Worm (Caenorhabditis elegans) whole organism, L1 larva: ENCODE data around the gene hot-1.

Experiments
- F16B12.6 ChIP-seq: fragments of 150-350 bp; optimal IDR thresholded peaks from 2 replicates; lab custom pipeline; 2014; ENCODE audit warnings: missing biosample characterization, missing genetic modification characterization
- aly-2 ChIP-seq: fragments of 150-350 bp; optimal IDR thresholded peaks from 2 replicates; lab custom pipeline; 2014; ENCODE audit warnings: missing biosample characterization, missing genetic modification characterization
- blmp-1 ChIP-seq: fragments of 150-350 bp; optimal IDR thresholded peaks from 2 replicates; lab custom pipeline; 2014; ENCODE audit warnings: missing biosample characterization, missing genetic modification characterization
- ceh-90 ChIP-seq: sonication (generic microtip); optimal IDR thresholded peaks from 2 replicates; lab custom pipeline; 2016; ENCODE audit warnings: missing genetic modification characterization, missing compliant biosample characterization
- ces-1 ChIP-seq: fragments of 150-350 bp; optimal IDR thresholded peaks from 2 replicates; lab custom pipeline; 2014; ENCODE audit warnings: missing biosample characterization, missing genetic modification reagents, missing genetic modification characterization
- efl-1 ChIP-seq, 4 experiments: fragments of 150-350 bp; optimal IDR thresholded peaks in 3 of 4; peaks in 1 of 4; 1 replicate in 1 of 4; 2 replicates in 3 of 4; lab custom pipeline; 2014; ENCODE audit warnings: missing biosample characterization in 2 of 4, missing genetic modification characterization in 2 of 4, missing genetic modification reagents in 2 of 4
- efl-3 ChIP-seq: fragments of 200-800 bp; sonication (Bioruptor generic); optimal IDR thresholded peaks from 2 replicates; lab custom pipeline; 2018; ENCODE audit warnings: mild to moderate bottlenecking, missing genetic modification characterization, missing compliant biosample characterization
- elt-3 ChIP-seq, 6 experiments: fragments of 150-350 bp in 1 of 6; sonication (generic microtip); optimal IDR thresholded peaks; 2 replicates each; lab custom pipeline; 2017 to 2018; ENCODE audit warnings: missing biosample characterization in 6 of 6, missing genetic modification characterization in 6 of 6, inconsistent platforms in 1 of 6
- ets-5 ChIP-seq: fragments of 200-800 bp; sonication (Bioruptor generic); IDR thresholded peaks from 2 replicates; pipeline ENCODE4 v1.3.6; 2022; ENCODE audit warnings: missing genetic modification characterization, missing compliant biosample characterization
- grh-1 ChIP-seq: fragments of 200-800 bp; sonication (Bioruptor generic); IDR thresholded peaks from 2 replicates; pipeline ENCODE4 v1.3.6; 2022; ENCODE audit warnings: missing genetic modification reagents, missing genetic modification characterization, missing compliant biosample characterization
- hlh-17 ChIP-seq: fragments of 200-800 bp; sonication (Bioruptor generic); optimal IDR thresholded peaks from 2 replicates; lab custom pipeline; 2018; ENCODE audit warnings: missing genetic modification characterization, mild to moderate bottlenecking, missing compliant biosample characterization, moderate library complexity, borderline replicate concordance
- jun-1 ChIP-seq: fragments of 150-350 bp; optimal IDR thresholded peaks from 2 replicates; lab custom pipeline; 2014; ENCODE audit warnings: missing biosample characterization, missing genetic modification reagents, missing genetic modification characterization
- lin-13 ChIP-seq: fragments of 150-350 bp; optimal IDR thresholded peaks from 2 replicates; lab custom pipeline; 2014; ENCODE audit warnings: missing biosample characterization, missing genetic modification reagents, missing genetic modification characterization
- lin-14 ChIP-seq: fragments of 200-800 bp; sonication (Bioruptor generic); optimal IDR thresholded peaks from 2 replicates; lab custom pipeline; 2018; ENCODE audit warnings: mild to moderate bottlenecking, missing genetic modification characterization, moderate library complexity, missing compliant biosample characterization
- lin-15B ChIP-seq: fragments of 150-350 bp; sonication (generic microtip); optimal IDR thresholded peaks from 3 replicates; lab custom pipeline; 2014; ENCODE audit warnings: missing biosample characterization, missing genetic modification characterization
- lin-35 ChIP-seq, 2 experiments: fragments of 150-350 bp; optimal IDR thresholded peaks; 2 replicates each; lab custom pipeline; 2014; ENCODE audit warnings: missing biosample characterization in 2 of 2, missing genetic modification characterization in 2 of 2, missing genetic modification reagents in 2 of 2
- lin-39 ChIP-seq: fragments of 150-350 bp; optimal IDR thresholded peaks from 2 replicates; lab custom pipeline; 2014; ENCODE audit warnings: missing biosample characterization, missing genetic modification reagents, missing genetic modification characterization
- lsy-2 ChIP-seq, 2 experiments: fragments of 150-350 bp; optimal IDR thresholded peaks; 2 replicates each; lab custom pipeline; 2014; ENCODE audit warnings: missing biosample characterization in 2 of 2, missing genetic modification characterization in 2 of 2
- mdl-1 ChIP-seq, 2 experiments: fragments of 150-350 bp; optimal IDR thresholded peaks; 2 replicates each; lab custom pipeline; 2014 to 2017; ENCODE audit warnings: missing biosample characterization in 2 of 2, missing genetic modification characterization in 2 of 2, inconsistent platforms in 1 of 2
- mef-2 ChIP-seq: fragments of 150-350 bp; optimal IDR thresholded peaks from 2 replicates; lab custom pipeline; 2014; ENCODE audit warnings: missing biosample characterization, missing genetic modification characterization
- nhr-11 ChIP-seq: fragments of 150-350 bp; optimal IDR thresholded peaks from 2 replicates; lab custom pipeline; 2014; ENCODE audit warnings: missing biosample characterization, missing genetic modification characterization
- nhr-19 ChIP-seq: fragments of 200-800 bp; sonication (Bioruptor generic); conservative IDR thresholded peaks from 2 replicates; pipeline ENCODE4 v1.3.6; 2022; ENCODE audit warnings: missing genetic modification characterization, missing compliant biosample characterization
- nhr-20 ChIP-seq: sonication (generic microtip); optimal IDR thresholded peaks from 2 replicates; lab custom pipeline; 2016; ENCODE audit warnings: mild to moderate bottlenecking, missing genetic modification characterization, missing compliant biosample characterization
- nhr-237 ChIP-seq: fragments of 150-350 bp; optimal IDR thresholded peaks from 2 replicates; lab custom pipeline; 2014; ENCODE audit warnings: missing biosample characterization, missing genetic modification characterization
- nhr-47 ChIP-seq: sonication (generic microtip); optimal IDR thresholded peaks from 2 replicates; lab custom pipeline; 2016; ENCODE audit warnings: mild to moderate bottlenecking, missing genetic modification characterization, moderate library complexity, missing compliant biosample characterization
- nhr-71 ChIP-seq: sonication (generic microtip); optimal IDR thresholded peaks from 2 replicates; lab custom pipeline; 2016; ENCODE audit warnings: mild to moderate bottlenecking, missing genetic modification characterization, moderate library complexity, missing compliant biosample characterization
- nhr-76 ChIP-seq: sonication (generic microtip); optimal IDR thresholded peaks from 2 replicates; lab custom pipeline; 2017; ENCODE audit warnings: missing biosample characterization, missing genetic modification characterization
- nhr-85 ChIP-seq: sonication (generic microtip); peaks from one replicate; lab custom pipeline; 2016; ENCODE audit warnings: missing genetic modification characterization, inconsistent platforms, missing compliant biosample characterization
- nhr-90 ChIP-seq: sonication (generic microtip); optimal IDR thresholded peaks from 2 replicates; lab custom pipeline; 2016; ENCODE audit warnings: mild to moderate bottlenecking, missing genetic modification characterization, missing compliant biosample characterization; ENCODE audit not compliant: poor library complexity
- skn-1 ChIP-seq: fragments of 150-350 bp; optimal IDR thresholded peaks from 2 replicates; lab custom pipeline; 2014; ENCODE audit warnings: missing biosample characterization, missing genetic modification characterization
- snu-23 ChIP-seq: sonication (generic microtip); optimal IDR thresholded peaks from 2 replicates; lab custom pipeline; 2016; ENCODE audit warnings: missing genetic modification characterization, missing compliant biosample characterization
- sup-37 ChIP-seq: fragments of 200-800 bp; sonication (Bioruptor generic); optimal IDR thresholded peaks from 2 replicates; lab custom pipeline; 2018; ENCODE audit warnings: mild to moderate bottlenecking, missing genetic modification characterization, missing compliant biosample characterization
- tbx-2 ChIP-seq: sonication (generic microtip); optimal IDR thresholded peaks from 2 replicates; lab custom pipeline; 2016; ENCODE audit warnings: missing genetic modification characterization, missing compliant biosample characterization
- vab-15 ChIP-seq: sonication (generic microtip); optimal IDR thresholded peaks from 2 replicates; lab custom pipeline; 2017; ENCODE audit warnings: missing genotype, mild to moderate bottlenecking, missing genetic modification characterization, missing compliant biosample characterization
- xbp-1 ChIP-seq: sonication (generic microtip); optimal IDR thresholded peaks from 2 replicates; lab custom pipeline; 2016; ENCODE audit warnings: missing genetic modification characterization, missing compliant biosample characterization
- zip-4 ChIP-seq: fragments of 200-800 bp; sonication (Bioruptor generic); optimal IDR thresholded peaks from 2 replicates; lab custom pipeline; 2018; ENCODE audit warnings: mild to moderate bottlenecking, missing genetic modification characterization, moderate library complexity, missing compliant biosample characterization

hot-1 gene

DNA sequence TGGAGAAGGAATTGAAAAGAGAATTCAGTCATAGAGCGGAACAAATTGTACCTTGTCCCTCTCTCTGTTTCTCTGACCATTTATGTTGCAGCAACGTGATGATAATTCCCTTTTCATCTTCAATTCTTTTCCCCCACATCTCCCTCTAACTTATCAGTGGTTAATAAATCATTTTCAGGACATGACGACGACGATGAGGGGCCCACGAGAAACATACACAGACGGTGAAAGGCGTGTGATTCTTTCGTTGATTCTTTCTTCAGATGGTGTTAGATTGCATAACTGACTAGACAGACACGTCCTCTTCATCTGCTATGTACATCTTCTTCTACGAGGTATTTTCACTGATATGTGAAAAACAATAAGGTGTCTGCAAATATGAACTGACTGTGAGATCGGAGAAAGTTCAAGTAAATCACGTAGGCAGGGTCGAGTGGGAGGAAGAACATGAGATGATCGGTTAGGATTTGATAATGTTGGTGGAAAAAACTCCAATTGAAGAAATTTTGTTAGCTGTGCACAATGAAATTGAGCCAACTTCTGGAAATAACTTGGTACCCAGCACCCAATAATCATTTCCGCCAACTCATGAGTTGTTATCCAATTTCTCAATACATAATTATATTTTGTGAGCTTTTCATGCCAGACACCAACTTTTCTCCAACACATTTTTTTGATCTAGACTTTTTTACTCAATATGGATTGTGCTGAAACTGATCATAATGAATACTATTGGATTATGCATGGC lies 39.8 kb downstream of the hot-1 start, which contains the start of gene srh-17:
Gene srh-17 (plus strand): TSS at position 698 of the 748 bp plus-strand sequence.
- TF ChIP-seq elt-3 (tag; optimal IDR thresholded peaks at IDR 0.05; lab: Kevin White, UChicago) (peak in 5 of 6 experiments; percentile 21 to 95 (median 72)), nhr-47 (tag; lab: Kevin White, UChicago) (peak; percentile 49), lin-35 (GFP tag; optimal IDR thresholded peaks at IDR 0.05; lab: Kevin White, UChicago) (peak in 1 of 2 experiments; percentile 74), lin-14 (peak; percentile 75), blmp-1 (peak; percentile 91), nhr-11 (tag; lab: Kevin White, UChicago) (no peak), snu-23 (GFP tag; lab: Kevin White, UChicago) (peak; percentile 64), nhr-71 (peak; percentile 77), lin-15B (no peak), nhr-237 (tag; lab: Kevin White, UChicago) (no peak), aly-2 (tag; lab: Kevin White, UChicago) (no peak), lin-13 (no peak), nhr-90 (tag; lab: Kevin White, UChicago) (peak; percentile 73), xbp-1 (tag; lab: Kevin White, UChicago) (no peak), mdl-1 (tag; optimal IDR thresholded peaks at IDR 0.05; lab: Kevin White, UChicago) (peak in 1 of 2 experiments; percentile 87), nhr-85 (tag; lab: Kevin White, UChicago) (peak; percentile 95), lsy-2 (tag; optimal IDR thresholded peaks at IDR 0.05; lab: Kevin White, UChicago) (peak in 1 of 2 experiments; percentile 37), skn-1 (tag; lab: Kevin White, UChicago) (peak; percentile 1), nhr-19 (peak; percentile 43), tbx-2 (tag; lab: Kevin White, UChicago) (peak; percentile 59), ets-5 (GFP tag; lab: Robert Waterston, UW) (no peak), nhr-20 (tag; lab: Kevin White, UChicago) (peak; percentile 78), grh-1 (GFP tag; lab: Robert Waterston, UW) (peak; percentile 50; the same call in 1 of the 2 replicates)

- TF ChIP-seq hlh-17 (GFP tag; lab: Kevin White, UChicago) (no peak), lin-35 (GFP tag; optimal IDR thresholded peaks at IDR 0.05; lab: Kevin White, UChicago) (no peak), zip-4 (GFP tag; lab: Kevin White, UChicago) (no peak), lin-39 (tag; lab: Kevin White, UChicago) (no peak), snu-23 (GFP tag; lab: Kevin White, UChicago) (no peak), efl-3 (no peak), ets-5 (GFP tag; lab: Robert Waterston, UW) (no peak), nhr-19 (no peak), ces-1 (no peak), efl-1 (optimal IDR thresholded peaks at IDR 0.05; lab: Kevin White, UChicago) (no peak), efl-1 (GFP tag; optimal IDR thresholded peaks at IDR 0.05 in 1 of 2; lab: Kevin White, UChicago) (no peak), xbp-1 (tag; lab: Kevin White, UChicago) (no peak), sup-37 (no peak), lin-13 (no peak), F16B12.6 (tag; lab: Kevin White, UChicago) (no peak), nhr-85 (tag; lab: Kevin White, UChicago) (no peak), mef-2 (tag; lab: Kevin White, UChicago) (no peak)
- TF ChIP-seq, all 84 proteins: peak for 0
Measured at ce11 chrV:14663006-14663405, 42.1 kb downstream of the hot-1 start, which contains the start of gene C47E8.9. Gene C47E8.9, plus strand, starts transcription at chrV:14663306.

DNA sequence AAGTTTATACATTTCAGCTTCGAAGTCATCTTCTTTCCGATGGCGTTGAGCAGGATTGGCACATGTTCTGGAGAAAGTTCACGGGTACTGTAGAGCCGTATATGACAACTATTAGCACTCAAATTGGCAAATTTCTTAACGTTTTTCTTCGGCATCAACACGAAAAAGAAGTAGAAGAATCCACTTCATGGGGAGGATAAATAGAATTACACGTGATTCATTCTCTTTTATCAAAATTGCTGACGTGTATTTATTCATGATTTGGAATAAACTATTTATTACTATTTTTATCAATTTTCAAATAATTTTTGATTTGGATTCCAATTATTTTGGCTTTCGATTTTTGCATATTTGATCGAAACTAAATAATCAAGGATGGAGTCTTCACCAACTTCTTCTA lies 44.8 kb downstream of the hot-1 start, which contains the start of gene C47E8.1:
Gene C47E8.1 (plus strand): TSS at position 301 of the 400 bp plus-strand sequence.
- TF ChIP-seq nhr-20 (tag; lab: Kevin White, UChicago) (no peak), zip-4 (GFP tag; lab: Kevin White, UChicago) (no peak)

- TF ChIP-seq nhr-20 (tag; lab: Kevin White, UChicago): no peak
- no peak for TF ChIP-seq F16B12.6 (tag; lab: Kevin White, UChicago)
- no peak for TF ChIP-seq ces-1
- TF ChIP-seq nhr-76: no peak
- no peak for TF ChIP-seq ceh-90
- TF ChIP-seq grh-1 (GFP tag; lab: Robert Waterston, UW): no peak
- TF ChIP-seq vab-15 (tag; lab: Kevin White, UChicago): no peak
- TF ChIP-seq hlh-17 (GFP tag; lab: Kevin White, UChicago): no peak
- TF ChIP-seq jun-1 (tag; lab: Kevin White, UChicago): no peak
Measured at ce11 chrV:14678298-14678697, 57.4 kb downstream of the hot-1 start.
